Worm (Caenorhabditis elegans) whole organism, L1 larva: Measurements from ENCODE around the gene C05C10.2.

ENCODE experiments used
- ama-1 ChIP-seq: fragments of 150-350 bp; optimal IDR thresholded peaks from 2 replicates; lab custom pipeline; 2014
- lir-3 ChIP-seq: sonication (generic microtip); optimal IDR thresholded peaks from 2 replicates; lab custom pipeline; 2016; ENCODE audit warnings: mild to moderate bottlenecking, missing genetic modification characterization, moderate library complexity, missing compliant biosample characterization; ENCODE audit not compliant: poor library complexity
- mep-1 ChIP-seq: fragments of 150-350 bp; optimal IDR thresholded peaks from 2 replicates; lab custom pipeline; 2014; ENCODE audit warnings: missing biosample characterization, missing genetic modification characterization
- nhr-12 ChIP-seq: sonication (generic microtip); optimal IDR thresholded peaks from 2 replicates; lab custom pipeline; 2017; ENCODE audit warnings: missing biosample characterization, missing genetic modification characterization

DNA sequence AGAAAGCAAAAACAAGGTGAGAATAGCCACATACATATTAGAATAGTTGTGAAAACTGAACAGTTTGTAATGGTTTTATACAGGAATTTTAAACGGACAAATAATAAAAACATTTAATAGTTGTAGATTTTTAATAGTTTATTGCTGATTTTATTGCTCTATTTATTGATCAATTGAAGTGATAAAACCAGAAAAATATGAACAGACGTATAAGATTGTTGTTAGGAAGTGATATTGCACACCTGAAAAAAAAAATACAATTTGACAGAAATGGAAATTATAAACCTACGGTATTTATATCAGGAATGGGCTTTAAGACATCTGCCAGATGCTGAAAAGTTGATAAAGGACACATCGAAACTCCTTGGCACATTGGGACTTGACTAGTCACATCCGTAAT lies 4.1 kb upstream of the C05C10.2 start, which contains the start of gene C05C10.8:
- TF ChIP-seq nhr-12 (tag; lab: Kevin White, UChicago) (no peak), lir-3 (tag; lab: Kevin White, UChicago) (no peak), ama-1 (lab: Kevin White, UChicago) (no peak), mep-1 (no peak)
